Fruit fly (Drosophila melanogaster) whole organism, adult: ENCODE measurements around the gene Mpv17.

ENCODE experiments used
- CG11617 ChIP-seq: fragments of 200-800 bp; sonication (Bioruptor generic); optimal IDR thresholded peaks from 2 replicates; lab custom pipeline; 2017; ENCODE audit warnings: mild to moderate bottlenecking, missing biosample characterization, missing genetic modification reagents, missing genetic modification characterization
- CG7101 ChIP-seq: fragments of 200-800 bp; sonication (Bioruptor generic); optimal IDR thresholded peaks from 2 replicates; lab custom pipeline; 2018; ENCODE audit warnings: missing biosample characterization, mild to moderate bottlenecking, missing genetic modification characterization, moderate library complexity
- Clk ChIP-seq: fragments of 200-800 bp; sonication (Bioruptor generic); optimal IDR thresholded peaks from 2 replicates; lab custom pipeline; 2017; ENCODE audit warnings: missing biosample characterization, missing genetic modification characterization
- Hr96 ChIP-seq: fragments of 200-800 bp; sonication (Bioruptor generic); optimal IDR thresholded peaks from 2 replicates; lab custom pipeline; 2016; ENCODE audit warnings: missing biosample characterization, missing genetic modification characterization
- kay ChIP-seq: fragments of 200-800 bp; sonication (Bioruptor generic); peaks from one replicate; lab custom pipeline; 2016; ENCODE audit warnings: missing biosample characterization, missing genetic modification characterization, borderline replicate concordance
- pad ChIP-seq: fragments of 200-800 bp; sonication (Bioruptor generic); optimal IDR thresholded peaks from 3 replicates; lab custom pipeline; 2017; ENCODE audit warnings: missing biosample characterization, missing genetic modification characterization, mild to moderate bottlenecking, moderate library complexity, missing genetic modification reagents
- toe ChIP-seq: fragments of 200-800 bp; sonication (Bioruptor generic); optimal IDR thresholded peaks from 2 replicates; lab custom pipeline; 2016; ENCODE audit warnings: missing biosample characterization, missing genetic modification characterization

DNA sequence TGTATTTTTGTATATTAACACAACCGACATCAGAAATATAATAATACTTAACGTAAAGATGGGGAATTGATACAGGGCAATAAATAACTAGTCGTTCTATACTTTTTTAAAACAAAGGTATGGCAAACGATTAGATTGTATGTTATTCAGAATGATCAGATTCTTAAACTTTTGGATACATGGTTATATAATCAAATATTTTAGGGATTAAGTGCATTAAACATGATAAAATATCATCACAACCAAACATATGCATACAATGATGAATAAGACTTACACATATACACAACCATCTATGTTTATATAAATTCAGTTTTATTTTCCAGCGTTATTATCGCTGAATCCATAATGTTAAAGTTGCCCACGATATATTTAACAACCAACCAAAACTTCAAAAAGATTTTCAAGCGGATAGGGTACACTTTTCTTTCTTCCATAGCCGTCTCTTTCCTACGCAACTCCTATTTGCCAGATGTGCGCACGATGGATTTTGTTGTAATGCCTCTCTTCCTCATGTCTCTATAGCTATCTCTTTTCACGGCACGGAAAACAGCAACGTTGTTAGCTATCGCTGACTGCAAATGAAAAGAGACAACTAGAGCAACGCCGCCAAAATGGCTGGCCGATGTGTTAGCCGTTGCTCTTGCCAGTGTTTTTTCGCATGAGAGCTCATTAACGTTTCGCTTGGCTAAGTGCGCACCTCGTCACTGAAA, 39.9 kb downstream of the Mpv17 start, which contains the start of gene toy:
- no peak for TF ChIP-seq CG11617 (GFP tag; lab: Kevin White, UChicago)
- no peak for TF ChIP-seq pad
- no peak for TF ChIP-seq toe (GFP tag; lab: Kevin White, UChicago)
- TF ChIP-seq Hr96 (GFP tag; lab: Kevin White, UChicago) = no peak
- TF ChIP-seq CG7101 (tag; lab: Kevin White, UChicago) = no peak
- TF ChIP-seq Clk = no peak
- no peak for TF ChIP-seq kay (GFP tag; lab: Kevin White, UChicago)
